Fruit fly (Drosophila melanogaster) whole organism, adult: ENCODE results near the gene CG10674.

Experiments
- CG11617 ChIP-seq: fragments of 200-800 bp; sonication (Bioruptor generic); optimal IDR thresholded peaks from 2 replicates; lab custom pipeline; 2017; ENCODE audit warnings: mild to moderate bottlenecking, missing biosample characterization, missing genetic modification reagents, missing genetic modification characterization
- Clk ChIP-seq: fragments of 200-800 bp; sonication (Bioruptor generic); optimal IDR thresholded peaks from 2 replicates; lab custom pipeline; 2017; ENCODE audit warnings: missing biosample characterization, missing genetic modification characterization
- Crg-1 ChIP-seq: fragments of 200-800 bp; sonication (Bioruptor generic); optimal IDR thresholded peaks from 2 replicates; lab custom pipeline; 2016; ENCODE audit warnings: missing biosample characterization, missing genetic modification characterization
- Mnt ChIP-seq: fragments of 200-800 bp; sonication (Bioruptor generic); optimal IDR thresholded peaks from 2 replicates; lab custom pipeline; 2016; ENCODE audit warnings: missing biosample characterization, mild to moderate bottlenecking, missing genetic modification characterization
- bab1 ChIP-seq: fragments of 200-800 bp; sonication (Bioruptor generic); optimal IDR thresholded peaks from 3 replicates; lab custom pipeline; 2019; ENCODE audit warnings: missing biosample characterization, mild to moderate bottlenecking, missing genetic modification characterization, moderate library complexity
- cnc ChIP-seq, 2 experiments: fragments of >200 bp; optimal IDR thresholded peaks; 2 replicates each; lab custom pipeline; 2017

DNA sequence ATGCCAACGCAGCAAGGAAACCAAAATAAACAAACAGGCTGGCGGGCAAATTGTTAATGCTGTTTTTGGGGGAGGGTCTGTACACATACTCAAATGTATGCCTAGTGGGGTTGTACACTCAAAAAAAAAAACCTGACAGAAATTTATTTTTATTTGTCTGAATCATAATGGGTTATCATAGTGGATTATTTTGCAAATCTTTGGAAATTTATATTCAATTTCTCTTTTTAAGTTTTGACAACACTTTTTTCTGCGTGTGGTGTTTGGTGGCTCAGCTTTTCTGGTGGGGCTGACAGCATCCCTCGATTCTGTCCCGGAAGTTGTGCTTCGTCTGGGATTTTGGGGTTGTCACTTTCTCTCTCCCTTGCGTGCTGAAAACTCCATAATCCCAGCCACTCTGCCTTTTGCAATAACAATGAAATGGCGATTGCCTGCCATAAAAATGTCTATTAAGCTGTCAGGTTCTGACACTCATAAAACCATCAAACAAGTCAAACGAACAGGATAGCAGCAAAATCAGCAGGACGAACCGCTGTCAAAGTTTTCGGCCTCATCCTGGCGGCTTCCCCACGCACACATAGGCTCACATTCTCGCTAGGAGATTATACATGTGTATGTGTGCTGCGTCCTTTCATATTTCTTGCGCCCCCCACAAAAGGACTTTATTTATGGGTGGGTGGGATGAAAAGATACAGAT lies 19.0 kb upstream of the CG10674 start:
- TF ChIP-seq Clk (GFP tag; lab: Kevin White, UChicago) (no peak), Crg-1 (GFP tag; lab: Kevin White, UChicago) (no peak), CG11617 (no peak), bab1 (GFP tag; lab: Kevin White, UChicago) (no peak), cnc (optimal IDR thresholded peaks at IDR 0.05; lab: Kevin White, UChicago) (no peak), Mnt (GFP tag; lab: Kevin White, UChicago) (no peak)
